Fruit fly (Drosophila melanogaster) whole organism, embryonic: Measurements from ENCODE around the gene MstProx.
A peak's percentile ranks its signal among the peaks of the same experiment; 100 is the strongest.

Source experiments
- Aef1 ChIP-seq: fragments of 200-800 bp; sonication (Bioruptor generic); IDR thresholded peaks from 3 replicates; pipeline ENCODE4 v1.3.6; 2022; ENCODE audit warnings: missing biosample characterization, missing genetic modification characterization
- Atf3 ChIP-seq: fragments of 200-800 bp; sonication (Bioruptor generic); optimal IDR thresholded peaks from 3 replicates; lab custom pipeline; 2016; ENCODE audit warnings: missing biosample characterization, missing genetic modification characterization
- Bteb2 ChIP-seq: fragments of 200-800 bp; sonication (Bioruptor generic); optimal IDR thresholded peaks from 2 replicates; lab custom pipeline; 2016; ENCODE audit warnings: missing biosample characterization, missing genetic modification characterization
- C15 ChIP-seq: fragments of 200-800 bp; sonication (Bioruptor generic); IDR thresholded peaks from 3 replicates; pipeline ENCODE4 v1.3.6; 2022; ENCODE audit warnings: missing biosample characterization, missing genetic modification characterization
- CG10267 ChIP-seq: fragments of 200-800 bp; sonication (Bioruptor generic); optimal IDR thresholded peaks from 2 replicates; lab custom pipeline; 2018; ENCODE audit warnings: missing biosample characterization, mild to moderate bottlenecking, missing genetic modification characterization, moderate library complexity
- CG10979 ChIP-seq: fragments of 200-800 bp; sonication (Bioruptor generic); optimal IDR thresholded peaks from 2 replicates; lab custom pipeline; 2018; ENCODE audit warnings: missing biosample characterization, mild to moderate bottlenecking, missing genetic modification characterization, moderate library complexity
- CG11247 ChIP-seq: fragments of 200-800 bp; sonication (Bioruptor generic); IDR thresholded peaks from 2 replicates; pipeline ENCODE4 v1.3.6; 2022; ENCODE audit warnings: missing biosample characterization, missing genetic modification characterization
- CG11560 ChIP-seq: fragments of 200-800 bp; sonication (Bioruptor generic); IDR thresholded peaks from 3 replicates; pipeline ENCODE4 v1.3.6; 2022; ENCODE audit warnings: missing biosample characterization, missing genetic modification characterization
- CG12744 ChIP-seq: fragments of 200-800 bp; sonication (Bioruptor generic); optimal IDR thresholded peaks from 2 replicates; lab custom pipeline; 2016; ENCODE audit warnings: missing biosample characterization, missing genetic modification characterization
- CG14710 ChIP-seq: fragments of 200-800 bp; sonication (Bioruptor generic); optimal IDR thresholded peaks from 3 replicates; lab custom pipeline; 2019; ENCODE audit warnings: missing biosample characterization, mild to moderate bottlenecking, missing genetic modification characterization, moderate library complexity
- CG17612 ChIP-seq: fragments of 200-800 bp; sonication (Bioruptor generic); IDR thresholded peaks from 2 replicates; pipeline ENCODE4 v1.3.6; 2022; ENCODE audit warnings: missing biosample characterization, missing genetic modification characterization
- CG2678 ChIP-seq: fragments of 200-800 bp; sonication (Bioruptor generic); optimal IDR thresholded peaks from 3 replicates; lab custom pipeline; 2019; ENCODE audit warnings: missing biosample characterization, mild to moderate bottlenecking, missing genetic modification characterization, moderate library complexity
- CG30020 ChIP-seq: fragments of 200-800 bp; optimal IDR thresholded peaks from 2 replicates; lab custom pipeline; 2019; ENCODE audit warnings: missing biosample characterization, mild to moderate bottlenecking, missing genetic modification characterization, moderate library complexity
- CG3065 ChIP-seq: fragments of 200-800 bp; sonication (Bioruptor generic); optimal IDR thresholded peaks from 2 replicates; lab custom pipeline; 2016; ENCODE audit warnings: missing biosample characterization, missing genetic modification characterization
- CG3726 ChIP-seq: fragments of 200-800 bp; sonication (Bioruptor generic); IDR thresholded peaks from 3 replicates; pipeline ENCODE4, ENCODE4 v1.3.6; 2022; ENCODE audit warnings: missing biosample characterization, missing genetic modification characterization
- CG42726 ChIP-seq: fragments of 200-800 bp; sonication (Bioruptor generic); IDR thresholded peaks from 2 replicates; pipeline ENCODE4 v1.3.6; 2022; ENCODE audit warnings: missing biosample characterization, missing genetic modification characterization; ENCODE audit not compliant: partially characterized antibody
- CG4617 ChIP-seq: fragments of 200-800 bp; sonication (Bioruptor generic); optimal IDR thresholded peaks from 3 replicates; lab custom pipeline; 2016; ENCODE audit warnings: missing biosample characterization, missing genetic modification characterization, borderline replicate concordance
- CG6175 ChIP-seq: fragments of 200-800 bp; sonication (Bioruptor generic); IDR thresholded peaks from 3 replicates; pipeline ENCODE4 v1.3.6; 2022; ENCODE audit warnings: missing biosample characterization, missing genetic modification characterization
- CG6272 ChIP-seq: fragments of 200-800 bp; sonication (Bioruptor generic); IDR thresholded peaks from 2 replicates; pipeline ENCODE4 v1.3.6; 2022; ENCODE audit warnings: missing biosample characterization, missing genetic modification characterization
- CG6791 ChIP-seq: fragments of 200-800 bp; sonication (Bioruptor generic); IDR thresholded peaks from 3 replicates; pipeline ENCODE4 v1.3.6; 2022; ENCODE audit warnings: missing biosample characterization, missing genetic modification characterization; ENCODE audit not compliant: partially characterized antibody
- CG8281 ChIP-seq: fragments of 200-800 bp; sonication (Bioruptor generic); optimal IDR thresholded peaks from 2 replicates; lab custom pipeline; 2018; ENCODE audit warnings: missing biosample characterization, mild to moderate bottlenecking, missing genetic modification characterization, moderate library complexity
- CG8478 ChIP-seq: fragments of >200 bp; optimal IDR thresholded peaks from 2 replicates; lab custom pipeline; 2018
- CG9932 ChIP-seq: fragments of 200-800 bp; sonication (Bioruptor generic); IDR thresholded peaks from 2 replicates; pipeline ENCODE4 v1.3.6; 2022; ENCODE audit warnings: missing biosample characterization, missing genetic modification characterization
- Deaf1 ChIP-seq: fragments of 200-800 bp; optimal IDR thresholded peaks from 3 replicates; lab custom pipeline; 2019; ENCODE audit warnings: missing biosample characterization, mild to moderate bottlenecking, missing genetic modification characterization, moderate library complexity
- Dip2 ChIP-seq: fragments of 200-800 bp; sonication (Bioruptor generic); IDR thresholded peaks from 2 replicates; pipeline ENCODE4 v1.3.6; 2022; ENCODE audit warnings: missing biosample characterization, missing genetic modification characterization
- Drgx ChIP-seq: fragments of 200-800 bp; sonication (Bioruptor generic); IDR thresholded peaks from 2 replicates; pipeline ENCODE4 v1.3.6; 2022; ENCODE audit warnings: missing biosample characterization, missing genetic modification characterization
- HLH3B ChIP-seq: fragments of 200-800 bp; sonication (Bioruptor generic); IDR thresholded peaks from 2 replicates; pipeline ENCODE4 v1.3.6; 2022; ENCODE audit warnings: missing biosample characterization, missing genetic modification characterization
- Hr39 ChIP-seq: fragments of >200 bp; optimal IDR thresholded peaks from 2 replicates; lab custom pipeline; 2017
- Lpt ChIP-seq: fragments of >200 bp; optimal IDR thresholded peaks from 2 replicates; lab custom pipeline; 2018; ENCODE audit warnings: missing biosample characterization, missing genetic modification characterization
- Mad ChIP-seq: fragments of 200-800 bp; sonication (Bioruptor generic); optimal IDR thresholded peaks from 2 replicates; lab custom pipeline; 2016; ENCODE audit warnings: missing biosample characterization, missing genetic modification characterization
- Med ChIP-seq: fragments of 200-800 bp; sonication (Bioruptor generic); peaks from one replicate; lab custom pipeline; 2016; ENCODE audit warnings: missing biosample characterization, missing genetic modification characterization, mild to moderate bottlenecking, inconsistent platforms, moderate library complexity
- NK7.1 ChIP-seq: fragments of 200-800 bp; sonication (Bioruptor generic); optimal IDR thresholded peaks from 3 replicates; lab custom pipeline; 2016; ENCODE audit warnings: missing biosample characterization, missing genetic modification characterization
- Pdp1 ChIP-seq, 2 experiments: fragments of 200-800 bp; sonication (Bioruptor generic); optimal IDR thresholded peaks; 3 replicates each; lab custom pipeline; 2016; ENCODE audit warnings: missing biosample characterization in 2 of 2, missing genetic modification characterization in 2 of 2, mild to moderate bottlenecking in 1 of 2, moderate library complexity in 1 of 2
- bcd ChIP-seq: fragments of 200-800 bp; sonication (Bioruptor generic); optimal IDR thresholded peaks from 2 replicates; lab custom pipeline; 2017; ENCODE audit warnings: missing biosample characterization, mild to moderate bottlenecking, missing genetic modification characterization
- btn ChIP-seq: fragments of 200-800 bp; sonication (Bioruptor generic); optimal IDR thresholded peaks from 2 replicates; lab custom pipeline; 2016; ENCODE audit warnings: missing biosample characterization, missing genetic modification characterization
- chif ChIP-seq, 2 experiments: fragments of 200-800 bp; sonication (Bioruptor generic); optimal IDR thresholded peaks; 3 replicates each; lab custom pipeline; 2016; ENCODE audit warnings: missing biosample characterization in 2 of 2, missing genetic modification characterization in 2 of 2
- disco-r ChIP-seq: fragments of 200-800 bp; sonication (Bioruptor generic); optimal IDR thresholded peaks from 2 replicates; lab custom pipeline; 2016; ENCODE audit warnings: missing biosample characterization, missing genetic modification characterization
- fd102C ChIP-seq: fragments of 200-800 bp; sonication (Bioruptor generic); optimal IDR thresholded peaks from 2 replicates; lab custom pipeline; 2018; ENCODE audit warnings: missing biosample characterization, mild to moderate bottlenecking, missing genetic modification characterization, moderate library complexity
- fd64A ChIP-seq: fragments of 200-800 bp; sonication (Bioruptor generic); optimal IDR thresholded peaks from 3 replicates; lab custom pipeline; 2018; ENCODE audit warnings: missing biosample characterization, mild to moderate bottlenecking, missing genetic modification characterization
- fru ChIP-seq: fragments of >200 bp; optimal IDR thresholded peaks from 2 replicates; lab custom pipeline; 2017
- gfzf ChIP-seq: fragments of 200-800 bp; sonication (Bioruptor generic); optimal IDR thresholded peaks from 2 replicates; lab custom pipeline; 2016; ENCODE audit warnings: missing biosample characterization, mild to moderate bottlenecking, missing genetic modification characterization, moderate library complexity
- grau ChIP-seq: fragments of 200-800 bp; optimal IDR thresholded peaks from 3 replicates; lab custom pipeline; 2019; ENCODE audit warnings: missing biosample characterization, mild to moderate bottlenecking, missing genetic modification characterization, moderate library complexity
- grn ChIP-seq: fragments of 200-800 bp; sonication (Bioruptor generic); optimal IDR thresholded peaks from 3 replicates; lab custom pipeline; 2017; ENCODE audit warnings: missing biosample characterization, missing genetic modification characterization
- gsb-n ChIP-seq: fragments of 200-800 bp; sonication (Bioruptor generic); optimal IDR thresholded peaks from 3 replicates; lab custom pipeline; 2018; ENCODE audit warnings: missing biosample characterization, mild to moderate bottlenecking, missing genetic modification characterization
- insv ChIP-seq, 2 experiments: fragments of 200-800 bp; sonication (Bioruptor generic); optimal IDR thresholded peaks; 3 replicates each; lab custom pipeline; 2016 to 2018; ENCODE audit warnings: missing biosample characterization in 2 of 2, missing genetic modification characterization in 2 of 2
- peb ChIP-seq: fragments of 200-800 bp; sonication (Bioruptor generic); IDR thresholded peaks from 2 replicates; pipeline ENCODE4 v1.3.6; 2022; ENCODE audit warnings: missing biosample characterization, missing genetic modification characterization
- pros ChIP-seq: fragments of 200-800 bp; sonication (Bioruptor generic); optimal IDR thresholded peaks from 3 replicates; lab custom pipeline; 2019; ENCODE audit warnings: missing biosample characterization, mild to moderate bottlenecking, missing genetic modification characterization, moderate library complexity
- ranshi ChIP-seq: fragments of 200-800 bp; sonication (Bioruptor generic); IDR thresholded peaks from 2 replicates; pipeline ENCODE4 v1.3.6; 2022; ENCODE audit warnings: missing biosample characterization, missing genetic modification characterization
- sens-2 ChIP-seq: fragments of 200-800 bp; sonication (Bioruptor generic); IDR thresholded peaks from 2 replicates; pipeline ENCODE4 v1.3.6; 2022; ENCODE audit warnings: missing biosample characterization, missing genetic modification characterization
- stwl ChIP-seq: fragments of 200-800 bp; sonication (Bioruptor generic); optimal IDR thresholded peaks from 3 replicates; lab custom pipeline; 2018; ENCODE audit warnings: missing biosample characterization, mild to moderate bottlenecking, missing genetic modification characterization, moderate library complexity
- wdn ChIP-seq: fragments of 200-800 bp; sonication (Bioruptor generic); IDR thresholded peaks from 2 replicates; pipeline ENCODE4 v1.3.6; 2022; ENCODE audit warnings: missing biosample characterization, missing genetic modification characterization
- zen2 ChIP-seq: fragments of 200-800 bp; sonication (Bioruptor generic); IDR thresholded peaks from 3 replicates; pipeline ENCODE4 v1.3.6; 2022; ENCODE audit warnings: missing biosample characterization, missing genetic modification characterization; ENCODE audit not compliant: partially characterized antibody

The MstProx gene

DNA sequence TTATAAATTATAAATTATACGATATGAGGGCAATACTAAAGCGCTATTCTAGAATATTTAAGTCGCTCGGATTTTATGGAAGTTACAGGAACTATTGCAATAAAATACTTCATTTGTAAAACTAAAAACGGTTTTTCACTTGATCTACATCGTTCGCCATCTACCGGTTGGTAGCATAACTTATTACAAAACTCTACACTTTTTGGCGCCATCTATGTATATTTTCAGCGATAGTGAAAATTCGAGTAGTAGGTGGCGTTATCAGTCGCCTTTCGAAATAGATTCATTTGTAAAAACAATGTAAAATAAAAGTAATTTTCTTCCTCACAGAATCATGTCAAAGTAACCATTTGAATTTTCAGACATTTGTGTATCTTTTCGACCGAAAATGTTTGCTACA, 22.7 kb downstream of the MstProx start, which contains the start of gene nxf4 (continued):
- TF ChIP-seq Bteb2 (GFP tag; lab: Kevin White, UChicago), result peak; percentile 39
- no peak for TF ChIP-seq CG8281 (tag; lab: Kevin White, UChicago)
- TF ChIP-seq CG6791, result peak; percentile 48; the same call in 2 of the 3 replicates
- peak; percentile 1 for TF ChIP-seq gsb-n (tag; lab: Kevin White, UChicago)
- TF ChIP-seq Dip2 (GFP tag; lab: Robert Waterston, UW), result peak; percentile 96
- TF ChIP-seq CG4617 (GFP tag; lab: Kevin White, UChicago), result peak; percentile 18
- no peak for TF ChIP-seq zen2
- peak; percentile 51; the same call in 1 of the 2 replicates for TF ChIP-seq sens-2
- peak; percentile 44 for TF ChIP-seq Lpt (GFP tag; lab: Kevin White, UChicago)
- no peak for TF ChIP-seq Med (GFP tag; lab: Kevin White, UChicago)
- TF ChIP-seq bcd (GFP tag; lab: Kevin White, UChicago), result peak; percentile 83
- peak; percentile 73 for TF ChIP-seq Atf3 (GFP tag; lab: Kevin White, UChicago)
- TF ChIP-seq CG10979 (tag; lab: Kevin White, UChicago), result no peak
- peak; percentile 38 to 87 for TF ChIP-seq chif (GFP tag; optimal IDR thresholded peaks at IDR 0.05; lab: Kevin White, UChicago)
- TF ChIP-seq Mad (GFP tag; lab: Kevin White, UChicago), result peak; percentile 70
- TF ChIP-seq Drgx (GFP tag; lab: Robert Waterston, UW), result no peak
- peak; percentile 72 for TF ChIP-seq CG8478
- no peak for TF ChIP-seq fd64A (GFP tag; lab: Kevin White, UChicago)
- peak; percentile 10 for TF ChIP-seq grn
- TF ChIP-seq stwl, result peak; percentile 73
- TF ChIP-seq CG30020 (tag; lab: Kevin White, UChicago), result no peak
- TF ChIP-seq insv (GFP tag; optimal IDR thresholded peaks at IDR 0.05; lab: Kevin White, UChicago), result peak in 1 of 2 experiments; percentile 64
- TF ChIP-seq CG14710, result peak; percentile 62
- TF ChIP-seq CG3726 (GFP tag; lab: Robert Waterston, UW), result peak; percentile 57; the same call in 1 of the 3 replicates
- peak; percentile 83 for TF ChIP-seq CG42726 (GFP tag; lab: Robert Waterston, UW)
- TF ChIP-seq HLH3B (GFP tag; lab: Robert Waterston, UW), result peak; percentile 70; the same call in 1 of the 2 replicates
- peak; percentile 62 for TF ChIP-seq CG10267 (tag; lab: Kevin White, UChicago)
- TF ChIP-seq Hr39 (lab: Kevin White, UChicago), result no peak
- peak; percentile 69 for TF ChIP-seq disco-r (GFP tag; lab: Kevin White, UChicago)
- TF ChIP-seq wdn, result 0 out of 2 replicates have a peak, but pooled peaks have one; percentile 18
- TF ChIP-seq pros (GFP tag; lab: Kevin White, UChicago), result no peak
- no peak for TF ChIP-seq NK7.1
- TF ChIP-seq CG17612 (GFP tag; lab: Robert Waterston, UW), result 0 out of 2 replicates have a peak, but pooled peaks have one; percentile 39
- TF ChIP-seq Aef1 (GFP tag; lab: Robert Waterston, UW), result peak; percentile 73
- peak; percentile 71 for TF ChIP-seq fd102C (GFP tag; lab: Kevin White, UChicago)
- TF ChIP-seq Pdp1 (GFP tag; optimal IDR thresholded peaks at IDR 0.05; lab: Kevin White, UChicago), result peak in 1 of 2 experiments; percentile 79
- peak; percentile 53 for TF ChIP-seq CG6272
- no peak for TF ChIP-seq C15
- TF ChIP-seq CG11247 (GFP tag; lab: Robert Waterston, UW), result peak; percentile 85
- TF ChIP-seq CG2678 (tag; lab: Kevin White, UChicago), result peak; percentile 50
- TF ChIP-seq CG11560 (tag; lab: Robert Waterston, UW), result peak; percentile 27; the same call in 1 of the 3 replicates
- TF ChIP-seq gfzf (GFP tag; lab: Kevin White, UChicago), result no peak
- no peak for TF ChIP-seq grau
- peak; percentile 85 for TF ChIP-seq CG9932 (GFP tag; lab: Robert Waterston, UW)
- TF ChIP-seq CG3065 (GFP tag; lab: Kevin White, UChicago), result peak; percentile 62
- TF ChIP-seq CG12744 (GFP tag; lab: Kevin White, UChicago), result peak; percentile 34
- TF ChIP-seq btn (GFP tag; lab: Kevin White, UChicago), result peak; percentile 59
- TF ChIP-seq CG6175 (GFP tag; lab: Robert Waterston, UW), result peak; percentile 57; the same call in 1 of the 3 replicates
- no peak for TF ChIP-seq fru (lab: Kevin White, UChicago)
- TF ChIP-seq ranshi (GFP tag; lab: Robert Waterston, UW), result peak; percentile 66; the same call in 1 of the 2 replicates
- TF ChIP-seq Deaf1 (tag; lab: Kevin White, UChicago), result no peak
- peak; percentile 31; the same call in 1 of the 2 replicates for TF ChIP-seq peb (GFP tag; lab: Robert Waterston, UW)
